Fruit fly (Drosophila melanogaster) whole organism, embryonic: ENCODE data around the gene cnc.

ENCODE experiments used
- Abd-B ChIP-seq: fragments of 200-800 bp; sonication (Bioruptor generic); optimal IDR thresholded peaks from 2 replicates; lab custom pipeline; 2018; ENCODE audit warnings: missing biosample characterization, mild to moderate bottlenecking, missing genetic modification characterization, moderate library complexity
- CG10267 ChIP-seq: fragments of 200-800 bp; sonication (Bioruptor generic); optimal IDR thresholded peaks from 2 replicates; lab custom pipeline; 2018; ENCODE audit warnings: missing biosample characterization, mild to moderate bottlenecking, missing genetic modification characterization, moderate library complexity
- CG10366 ChIP-seq: fragments of 200-800 bp; sonication (Bioruptor generic); IDR thresholded peaks from 2 replicates; pipeline ENCODE4 v1.3.6; 2022; ENCODE audit warnings: missing biosample characterization, missing genetic modification characterization
- CG10979 ChIP-seq: fragments of 200-800 bp; sonication (Bioruptor generic); optimal IDR thresholded peaks from 2 replicates; lab custom pipeline; 2018; ENCODE audit warnings: missing biosample characterization, mild to moderate bottlenecking, missing genetic modification characterization, moderate library complexity
- CG13123 ChIP-seq: fragments of 200-800 bp; sonication (Bioruptor generic); optimal IDR thresholded peaks from 2 replicates; lab custom pipeline; 2016; ENCODE audit warnings: missing biosample characterization, missing genetic modification characterization
- CG13424 ChIP-seq: fragments of 200-800 bp; sonication (Bioruptor generic); optimal IDR thresholded peaks from 2 replicates; lab custom pipeline; 2019; ENCODE audit warnings: missing biosample characterization, mild to moderate bottlenecking, missing genetic modification characterization, moderate library complexity
- CG14667 ChIP-seq: fragments of 200-800 bp; sonication (Bioruptor generic); IDR thresholded peaks from 2 replicates; pipeline ENCODE4 v1.3.6; 2022; ENCODE audit warnings: missing biosample characterization, missing genetic modification characterization
- CG14860 ChIP-seq: fragments of 200-800 bp; sonication (Bioruptor generic); IDR thresholded peaks from 3 replicates; pipeline ENCODE4 v1.3.6; 2022; ENCODE audit warnings: missing biosample characterization, missing genetic modification characterization; ENCODE audit not compliant: partially characterized antibody
- CG15601 ChIP-seq: fragments of 200-800 bp; sonication (Bioruptor generic); optimal IDR thresholded peaks from 3 replicates; lab custom pipeline; 2019; ENCODE audit warnings: missing biosample characterization, mild to moderate bottlenecking, missing genetic modification characterization, moderate library complexity
- CG17361 ChIP-seq: fragments of 200-800 bp; sonication (Bioruptor generic); IDR thresholded peaks from 3 replicates; pipeline ENCODE4 v1.3.6; 2022; ENCODE audit warnings: missing biosample characterization, missing genetic modification characterization
- CG18476 ChIP-seq: fragments of 200-800 bp; sonication (Bioruptor generic); optimal IDR thresholded peaks from 2 replicates; lab custom pipeline; 2016; ENCODE audit warnings: missing biosample characterization, mild to moderate bottlenecking, missing genetic modification characterization
- CG2712 ChIP-seq: fragments of 200-800 bp; optimal IDR thresholded peaks from 3 replicates; lab custom pipeline; 2019; ENCODE audit warnings: missing biosample characterization, mild to moderate bottlenecking, missing genetic modification characterization, moderate library complexity
- CG34224 ChIP-seq: fragments of 200-800 bp; sonication (Bioruptor generic); IDR thresholded peaks from 3 replicates; pipeline ENCODE4 v1.3.6; 2022; ENCODE audit warnings: missing biosample characterization, missing genetic modification characterization; ENCODE audit not compliant: partially characterized antibody
- CG4282 ChIP-seq: fragments of 200-800 bp; sonication (Bioruptor generic); optimal IDR thresholded peaks from 2 replicates; lab custom pipeline; 2016; ENCODE audit warnings: missing biosample characterization, missing genetic modification characterization
- CG4328 ChIP-seq: fragments of 200-800 bp; sonication (Bioruptor generic); optimal IDR thresholded peaks from 3 replicates; lab custom pipeline; 2017; ENCODE audit warnings: missing biosample characterization, missing genetic modification reagents, missing genetic modification characterization
- CG6175 ChIP-seq: fragments of 200-800 bp; sonication (Bioruptor generic); IDR thresholded peaks from 3 replicates; pipeline ENCODE4 v1.3.6; 2022; ENCODE audit warnings: missing biosample characterization, missing genetic modification characterization
- CG6854 ChIP-seq: fragments of 200-800 bp; sonication (Bioruptor generic); optimal IDR thresholded peaks from 3 replicates; lab custom pipeline; 2017; ENCODE audit warnings: missing biosample characterization, mild to moderate bottlenecking, missing genetic modification characterization
- CG8924 ChIP-seq: fragments of 200-800 bp; optimal IDR thresholded peaks from 3 replicates; lab custom pipeline; 2019; ENCODE audit warnings: missing biosample characterization, mild to moderate bottlenecking, missing genetic modification characterization, moderate library complexity
- CG8944 ChIP-seq: fragments of 200-800 bp; sonication (Bioruptor generic); optimal IDR thresholded peaks from 3 replicates; lab custom pipeline; 2016; ENCODE audit warnings: missing biosample characterization, missing genetic modification characterization
- CG9797 ChIP-seq: fragments of 200-800 bp; sonication (Bioruptor generic); optimal IDR thresholded peaks from 3 replicates; lab custom pipeline; 2018; ENCODE audit warnings: missing biosample characterization, mild to moderate bottlenecking, missing genetic modification characterization
- D19B ChIP-seq: fragments of 200-800 bp; sonication (Bioruptor generic); optimal IDR thresholded peaks from 2 replicates; lab custom pipeline; 2017; ENCODE audit warnings: missing biosample characterization, mild to moderate bottlenecking, missing genetic modification characterization
- Dll ChIP-seq: fragments of 200-800 bp; sonication (Bioruptor generic); IDR thresholded peaks from 4 replicates; pipeline ENCODE4 v1.3.6; 2022; ENCODE audit warnings: missing biosample characterization, missing genetic modification characterization; ENCODE audit not compliant: partially characterized antibody
- Ets65A ChIP-seq: fragments of 200-800 bp; sonication (Bioruptor generic); peaks from one replicate; lab custom pipeline; 2016; ENCODE audit warnings: missing biosample characterization, missing genetic modification characterization
- Gug ChIP-seq: fragments of 200-800 bp; sonication (Bioruptor generic); IDR thresholded peaks from 4 replicates; pipeline ENCODE4 v1.3.6; 2022; ENCODE audit warnings: missing biosample characterization, missing genetic modification characterization
- HLH4C ChIP-seq: fragments of 200-800 bp; sonication (Bioruptor generic); IDR thresholded peaks from 3 replicates; pipeline ENCODE4 v1.3.6; 2022; ENCODE audit warnings: missing biosample characterization, missing genetic modification characterization; ENCODE audit not compliant: partially characterized antibody
- Hmr ChIP-seq: fragments of 200-800 bp; sonication (Bioruptor generic); optimal IDR thresholded peaks from 3 replicates; lab custom pipeline; 2017; ENCODE audit warnings: mild to moderate bottlenecking, missing biosample characterization, missing genetic modification reagents, missing genetic modification characterization
- Hr78 ChIP-seq, 2 experiments: fragments of 200-800 bp in 1 of 2; fragments of >200 bp in 1 of 2; sonication (Bioruptor generic) in 1 of 2; optimal IDR thresholded peaks; 2 replicates each; lab custom pipeline; 2017 to 2019; ENCODE audit warnings: missing biosample characterization in 2 of 2, missing genetic modification characterization in 2 of 2, mild to moderate bottlenecking in 1 of 2, moderate library complexity in 1 of 2
- Mes4 ChIP-seq: fragments of 200-800 bp; sonication (Bioruptor generic); optimal IDR thresholded peaks from 2 replicates; lab custom pipeline; 2016; ENCODE audit warnings: missing biosample characterization, missing genetic modification characterization
- Rfx ChIP-seq: fragments of 200-800 bp; sonication (Bioruptor generic); IDR thresholded peaks from 2 replicates; pipeline ENCODE4 v1.3.6; 2022; ENCODE audit warnings: missing biosample characterization, missing genetic modification characterization
- Spps ChIP-seq: fragments of 200-800 bp; sonication (Bioruptor generic); optimal IDR thresholded peaks from 2 replicates; lab custom pipeline; 2018; ENCODE audit warnings: missing biosample characterization, mild to moderate bottlenecking, missing genetic modification characterization
- ash1 ChIP-seq: fragments of 200-800 bp; sonication (Bioruptor generic); optimal IDR thresholded peaks from 2 replicates; lab custom pipeline; 2018; ENCODE audit warnings: missing biosample characterization, mild to moderate bottlenecking, missing genetic modification characterization
- bowl ChIP-seq: fragments of 200-800 bp; sonication (Bioruptor generic); IDR thresholded peaks from 2 replicates; pipeline ENCODE4 v1.3.6; 2022; ENCODE audit warnings: missing biosample characterization, missing genetic modification characterization
- dimm ChIP-seq: fragments of 200-800 bp; sonication (Bioruptor generic); IDR thresholded peaks from 2 replicates; pipeline ENCODE4 v1.3.6; 2022; ENCODE audit warnings: missing biosample characterization, missing genetic modification characterization
- exex ChIP-seq: fragments of 200-800 bp; sonication (Bioruptor generic); optimal IDR thresholded peaks from 4 replicates; lab custom pipeline; 2018; ENCODE audit warnings: missing biosample characterization, mild to moderate bottlenecking, missing genetic modification characterization, moderate library complexity
- gcm ChIP-seq: fragments of 200-800 bp; sonication (Bioruptor generic); optimal IDR thresholded peaks from 2 replicates; lab custom pipeline; 2019; ENCODE audit warnings: missing biosample characterization, mild to moderate bottlenecking, missing genetic modification characterization, moderate library complexity
- grau ChIP-seq: fragments of 200-800 bp; optimal IDR thresholded peaks from 3 replicates; lab custom pipeline; 2019; ENCODE audit warnings: missing biosample characterization, mild to moderate bottlenecking, missing genetic modification characterization, moderate library complexity
- her ChIP-seq: fragments of 200-800 bp; sonication (Bioruptor generic); optimal IDR thresholded peaks from 2 replicates; lab custom pipeline; 2016; ENCODE audit warnings: missing biosample characterization, missing genetic modification characterization
- hth ChIP-seq: fragments of >200 bp; optimal IDR thresholded peaks from 2 replicates; lab custom pipeline; 2017; ENCODE audit warnings: inconsistent platforms
- jumu ChIP-seq: fragments of 200-800 bp; sonication (Bioruptor generic); optimal IDR thresholded peaks from 3 replicates; lab custom pipeline; 2016; ENCODE audit warnings: missing biosample characterization, missing genetic modification characterization
- kni ChIP-seq: fragments of 200-800 bp; sonication (Bioruptor generic); optimal IDR thresholded peaks from 3 replicates; lab custom pipeline; 2017; ENCODE audit warnings: mild to moderate bottlenecking, missing biosample characterization, missing genetic modification reagents, missing genetic modification characterization
- mld ChIP-seq: fragments of 200-800 bp; sonication (Bioruptor generic); IDR thresholded peaks from 3 replicates; pipeline ENCODE4 v1.3.6; 2022; ENCODE audit warnings: missing biosample characterization, missing genetic modification characterization; ENCODE audit not compliant: partially characterized antibody
- odd ChIP-seq: fragments of 200-800 bp; sonication (Bioruptor generic); optimal IDR thresholded peaks from 2 replicates; lab custom pipeline; 2017; ENCODE audit warnings: missing biosample characterization, mild to moderate bottlenecking, missing genetic modification characterization
- pb ChIP-seq: fragments of 200-800 bp; sonication (Bioruptor generic); optimal IDR thresholded peaks from 3 replicates; lab custom pipeline; 2016; ENCODE audit warnings: missing biosample characterization, missing genetic modification characterization
- phol ChIP-seq: fragments of 200-800 bp; sonication (Bioruptor generic); optimal IDR thresholded peaks from 3 replicates; lab custom pipeline; 2018; ENCODE audit warnings: missing biosample characterization, mild to moderate bottlenecking, missing genetic modification characterization, moderate library complexity
- sqz ChIP-seq: fragments of 200-800 bp; sonication (Bioruptor generic); optimal IDR thresholded peaks from 3 replicates; lab custom pipeline; 2018; ENCODE audit warnings: missing biosample characterization, mild to moderate bottlenecking, missing genetic modification characterization
- sug ChIP-seq: fragments of 200-800 bp; optimal IDR thresholded peaks from 2 replicates; lab custom pipeline; 2019; ENCODE audit warnings: missing biosample characterization, mild to moderate bottlenecking, missing genetic modification characterization, moderate library complexity
- tap ChIP-seq: fragments of 200-800 bp; optimal IDR thresholded peaks from 3 replicates; lab custom pipeline; 2019; ENCODE audit warnings: missing biosample characterization, mild to moderate bottlenecking, missing genetic modification characterization, moderate library complexity
- unpg ChIP-seq: fragments of 200-800 bp; sonication (Bioruptor generic); optimal IDR thresholded peaks from 3 replicates; lab custom pipeline; 2018; ENCODE audit warnings: missing biosample characterization, mild to moderate bottlenecking, missing genetic modification characterization, moderate library complexity
- vvl ChIP-seq: fragments of 200-800 bp; sonication (Bioruptor generic); IDR thresholded peaks from 2 replicates; pipeline ENCODE4 v1.3.6; 2022; ENCODE audit warnings: missing biosample characterization, missing genetic modification characterization

cnc gene

dm6 chr3R:23239934-23240632 lies 13.6 kb upstream of the cnc start (continued):
- TF ChIP-seq Rfx (GFP tag; lab: Robert Waterston, UW) (peak; percentile 71), pb (GFP tag; lab: Kevin White, UChicago) (no peak), CG8924 (tag; lab: Kevin White, UChicago) (peak; percentile 84), CG14860 (GFP tag; lab: Robert Waterston, UW) (no peak), sug (tag; lab: Kevin White, UChicago) (no peak), hth (lab: Kevin White, UChicago) (no peak), her (peak; percentile 7), CG6175 (GFP tag; lab: Robert Waterston, UW) (no peak), Ets65A (GFP tag; lab: Kevin White, UChicago) (no peak), Spps (tag; lab: Kevin White, UChicago) (peak; percentile 16), CG10366 (GFP tag; lab: Robert Waterston, UW) (peak; percentile 55), exex (tag; lab: Kevin White, UChicago) (peak; percentile 39), vvl (GFP tag; lab: Robert Waterston, UW) (peak; percentile 79), CG18476 (GFP tag; lab: Kevin White, UChicago) (peak; percentile 2), CG4328 (GFP tag; lab: Kevin White, UChicago) (no peak), Gug (peak; percentile 56; the same call in 3 of the 4 replicates), unpg (GFP tag; lab: Kevin White, UChicago) (peak; percentile 71), CG14667 (peak; percentile 34), CG15601 (tag; lab: Kevin White, UChicago) (peak; percentile 21), CG9797 (GFP tag; lab: Kevin White, UChicago) (no peak), CG6854 (GFP tag; lab: Kevin White, UChicago) (peak; percentile 51), kni (GFP tag; lab: Kevin White, UChicago) (no peak), Mes4 (no peak), CG17361 (GFP tag; lab: Robert Waterston, UW) (no peak; the same call in 2 of the 3 replicates), Hmr (peak; percentile 81), CG10267 (tag; lab: Kevin White, UChicago) (peak; percentile 66), CG8944 (GFP tag; lab: Kevin White, UChicago) (peak; percentile 32), CG34224 (no peak), tap (tag; lab: Kevin White, UChicago) (peak; percentile 73), CG2712 (no peak), Hr78 (GFP tag; optimal IDR thresholded peaks at IDR 0.05; lab: Kevin White, UChicago) (no peak), CG13424 (tag; lab: Kevin White, UChicago) (peak; percentile 58), HLH4C (GFP tag; lab: Robert Waterston, UW) (no peak), CG10979 (no peak), sqz (GFP tag; lab: Kevin White, UChicago) (peak; percentile 14), gcm (GFP tag; lab: Kevin White, UChicago) (no peak), grau (tag; lab: Kevin White, UChicago) (no peak), jumu (no peak), mld (GFP tag; lab: Robert Waterston, UW) (no peak), D19B (GFP tag; lab: Kevin White, UChicago) (peak; percentile 95), dimm (GFP tag; lab: Robert Waterston, UW) (no peak), Abd-B (GFP tag; lab: Kevin White, UChicago) (peak; percentile 50), CG13123 (GFP tag; lab: Kevin White, UChicago) (no peak), bowl (no peak), CG4282 (GFP tag; lab: Kevin White, UChicago) (no peak), ash1 (GFP tag; lab: Kevin White, UChicago) (no peak), phol (tag; lab: Kevin White, UChicago) (peak; percentile 76), odd (no peak), Dll (no peak)
